Worm (Caenorhabditis elegans) whole organism, early embryonic: ENCODE data around the gene C07G1.7.

Source experiments
- B0310.2 ChIP-seq: sonication (generic microtip); optimal IDR thresholded peaks from 2 replicates; lab custom pipeline; 2016; ENCODE audit warnings: mild to moderate bottlenecking, missing genetic modification characterization, missing compliant biosample characterization
- F13C5.2 ChIP-seq: sonication (generic microtip); optimal IDR thresholded peaks from 2 replicates; lab custom pipeline; 2017; ENCODE audit warnings: mild to moderate bottlenecking, missing genetic modification characterization, inconsistent platforms, missing compliant biosample characterization
- aly-1 ChIP-seq: sonication (generic microtip); optimal IDR thresholded peaks from 2 replicates; lab custom pipeline; 2016; ENCODE audit warnings: missing genetic modification characterization, missing compliant biosample characterization
- ama-1 ChIP-seq: fragments of 150-350 bp; optimal IDR thresholded peaks from 2 replicates; lab custom pipeline; 2014
- ceh-13 ChIP-seq: fragments of 200-800 bp; sonication (Bioruptor generic); optimal IDR thresholded peaks from 2 replicates; lab custom pipeline; 2018; ENCODE audit warnings: mild to moderate bottlenecking, missing genetic modification characterization, missing compliant biosample characterization
- ceh-36 ChIP-seq: sonication (generic microtip); optimal IDR thresholded peaks from 2 replicates; lab custom pipeline; 2016; ENCODE audit warnings: missing genetic modification characterization, inconsistent platforms, missing compliant biosample characterization
- ets-7 ChIP-seq: sonication (generic microtip); optimal IDR thresholded peaks from 2 replicates; lab custom pipeline; 2016; ENCODE audit warnings: missing genotype, missing genetic modification characterization, missing compliant biosample characterization
- flt-1 ChIP-seq: fragments of 200-800 bp; sonication (Bioruptor generic); IDR thresholded peaks from 2 replicates; pipeline ENCODE4 v1.3.6; 2022; ENCODE audit warnings: missing genetic modification characterization, missing compliant biosample characterization
- hmbx-1 ChIP-seq: sonication (generic microtip); optimal IDR thresholded peaks from 2 replicates; lab custom pipeline; 2016; ENCODE audit warnings: mild to moderate bottlenecking, missing genetic modification characterization, missing compliant biosample characterization
- hmg-4 ChIP-seq: fragments of 200-800 bp; sonication (Bioruptor generic); optimal IDR thresholded peaks from 2 replicates; lab custom pipeline; 2018; ENCODE audit warnings: mild to moderate bottlenecking, missing genetic modification characterization, missing compliant biosample characterization
- hnd-1 ChIP-seq: sonication (generic microtip); optimal IDR thresholded peaks from 2 replicates; lab custom pipeline; 2016; ENCODE audit warnings: missing genetic modification characterization, missing compliant biosample characterization
- pes-1 ChIP-seq: fragments of 200-800 bp; sonication (Bioruptor generic); IDR thresholded peaks from 2 replicates; pipeline ENCODE4 v1.3.6; 2022; ENCODE audit warnings: missing genetic modification reagents, missing genetic modification characterization, missing compliant biosample characterization
- scrt-1 ChIP-seq: fragments of 200-800 bp; sonication (Bioruptor generic); IDR thresholded peaks from 2 replicates; pipeline ENCODE4 v1.3.6; 2022; ENCODE audit warnings: missing genetic modification characterization, missing compliant biosample characterization
- sea-1 ChIP-seq: fragments of 200-800 bp; sonication (Bioruptor generic); conservative IDR thresholded peaks from 2 replicates; pipeline ENCODE4 v1.3.6; 2022; ENCODE audit warnings: missing genetic modification characterization, missing compliant biosample characterization
- tbx-11 ChIP-seq: fragments of 200-800 bp; sonication (Bioruptor generic); IDR thresholded peaks from 2 replicates; pipeline ENCODE4 v1.3.6; 2022; ENCODE audit warnings: missing genetic modification characterization, missing compliant biosample characterization
- tbx-37 ChIP-seq: fragments of 200-800 bp; sonication (Bioruptor generic); conservative IDR thresholded peaks from 2 replicates; pipeline ENCODE4 v1.3.6; 2022; ENCODE audit warnings: missing genetic modification reagents, missing genetic modification characterization, missing compliant biosample characterization
- tra-4 ChIP-seq: sonication (generic microtip); optimal IDR thresholded peaks from 2 replicates; lab custom pipeline; 2017; ENCODE audit warnings: missing genetic modification characterization, missing compliant biosample characterization

Gene C07G1.7

ce11 chrIV:8182566-8182965, 29.1 kb downstream of the C07G1.7 start:
- TF ChIP-seq ama-1 (lab: Kevin White, UChicago), result no peak
- TF ChIP-seq ceh-36 (tag; lab: Kevin White, UChicago), result no peak
- TF ChIP-seq aly-1 (tag; lab: Kevin White, UChicago), result no peak
- TF ChIP-seq tra-4, result no peak
- no peak for TF ChIP-seq F13C5.2
- no peak for TF ChIP-seq tbx-37 (GFP tag; lab: Robert Waterston, UW)
- TF ChIP-seq flt-1 (GFP tag; lab: Robert Waterston, UW), result no peak
- no peak for TF ChIP-seq hnd-1 (tag; lab: Kevin White, UChicago)
- no peak for TF ChIP-seq ets-7 (tag; lab: Kevin White, UChicago)
- no peak for TF ChIP-seq pes-1 (GFP tag; lab: Robert Waterston, UW)
- no peak for TF ChIP-seq tbx-11
- no peak for TF ChIP-seq sea-1 (GFP tag; lab: Robert Waterston, UW)
- TF ChIP-seq B0310.2 (tag; lab: Kevin White, UChicago), result no peak
- TF ChIP-seq hmbx-1 (tag; lab: Kevin White, UChicago), result no peak

ce11 chrIV:8181404-8181803, 30.2 kb downstream of the C07G1.7 start:
- TF ChIP-seq aly-1 (tag; lab: Kevin White, UChicago), result no peak
- TF ChIP-seq sea-1 (GFP tag; lab: Robert Waterston, UW), result no peak
- TF ChIP-seq flt-1 (GFP tag; lab: Robert Waterston, UW), result no peak
- TF ChIP-seq ets-7 (tag; lab: Kevin White, UChicago), result no peak
- no peak for TF ChIP-seq hmg-4
- no peak for TF ChIP-seq tbx-11
- no peak for TF ChIP-seq ama-1 (lab: Kevin White, UChicago)
- TF ChIP-seq ceh-36 (tag; lab: Kevin White, UChicago), result no peak
- no peak for TF ChIP-seq hmbx-1 (tag; lab: Kevin White, UChicago)
- TF ChIP-seq B0310.2 (tag; lab: Kevin White, UChicago), result no peak
- no peak for TF ChIP-seq pes-1 (GFP tag; lab: Robert Waterston, UW)
- TF ChIP-seq tbx-37 (GFP tag; lab: Robert Waterston, UW), result no peak
- no peak for TF ChIP-seq tra-4
- no peak for TF ChIP-seq F13C5.2
- TF ChIP-seq hnd-1 (tag; lab: Kevin White, UChicago), result no peak
- no peak for TF ChIP-seq ceh-13 (GFP tag; lab: Kevin White, UChicago)
- TF ChIP-seq scrt-1 (GFP tag; lab: Robert Waterston, UW), result no peak

ce11 chrIV:8175686-8176532, 35.7 kb downstream of the C07G1.7 start, which contains the start of gene pct-1:
Gene pct-1, plus strand, starts transcription at chrIV:8176482.
- TF ChIP-seq flt-1 (GFP tag; lab: Robert Waterston, UW), result no peak
- no peak for TF ChIP-seq sea-1 (GFP tag; lab: Robert Waterston, UW)
- TF ChIP-seq ceh-36 (tag; lab: Kevin White, UChicago), result no peak
- no peak for TF ChIP-seq scrt-1 (GFP tag; lab: Robert Waterston, UW)
- no peak for TF ChIP-seq tra-4

ce11 chrIV:8174792-8175191, 36.9 kb downstream of the C07G1.7 start:
- TF ChIP-seq ama-1 (lab: Kevin White, UChicago) (no peak), flt-1 (GFP tag; lab: Robert Waterston, UW) (no peak), sea-1 (GFP tag; lab: Robert Waterston, UW) (no peak), tbx-11 (no peak), aly-1 (tag; lab: Kevin White, UChicago) (no peak), tbx-37 (GFP tag; lab: Robert Waterston, UW) (no peak), ceh-13 (GFP tag; lab: Kevin White, UChicago) (no peak), ets-7 (tag; lab: Kevin White, UChicago) (no peak), F13C5.2 (no peak), hnd-1 (tag; lab: Kevin White, UChicago) (no peak), tra-4 (no peak), pes-1 (GFP tag; lab: Robert Waterston, UW) (no peak), hmbx-1 (tag; lab: Kevin White, UChicago) (no peak), ceh-36 (tag; lab: Kevin White, UChicago) (no peak), hmg-4 (no peak), B0310.2 (tag; lab: Kevin White, UChicago) (no peak), scrt-1 (GFP tag; lab: Robert Waterston, UW) (no peak)

ce11 chrIV:8173610-8174009, 38.0 kb downstream of the C07G1.7 start:
- no peak for TF ChIP-seq scrt-1 (GFP tag; lab: Robert Waterston, UW)
- TF ChIP-seq hnd-1 (tag; lab: Kevin White, UChicago), result no peak
- no peak for TF ChIP-seq F13C5.2
- no peak for TF ChIP-seq aly-1 (tag; lab: Kevin White, UChicago)
- no peak for TF ChIP-seq B0310.2 (tag; lab: Kevin White, UChicago)
- TF ChIP-seq ets-7 (tag; lab: Kevin White, UChicago), result no peak
- no peak for TF ChIP-seq tbx-11
- no peak for TF ChIP-seq pes-1 (GFP tag; lab: Robert Waterston, UW)
- TF ChIP-seq hmg-4, result no peak
- TF ChIP-seq ama-1 (lab: Kevin White, UChicago), result no peak

ce11 chrIV:8171376-8171775, 40.3 kb downstream of the C07G1.7 start:
- TF ChIP-seq hnd-1 (tag; lab: Kevin White, UChicago), result no peak
- TF ChIP-seq F13C5.2, result no peak
- no peak for TF ChIP-seq hmg-4
- TF ChIP-seq hmbx-1 (tag; lab: Kevin White, UChicago), result no peak
- no peak for TF ChIP-seq ceh-13 (GFP tag; lab: Kevin White, UChicago)

ce11 chrIV:8170264-8170663, 41.4 kb downstream of the C07G1.7 start:
- TF ChIP-seq ama-1 (lab: Kevin White, UChicago), result no peak
- TF ChIP-seq ceh-13 (GFP tag; lab: Kevin White, UChicago), result no peak
- TF ChIP-seq F13C5.2, result no peak
- no peak for TF ChIP-seq tbx-11
- TF ChIP-seq flt-1 (GFP tag; lab: Robert Waterston, UW), result no peak
